Worm (Caenorhabditis elegans): Measurements from ENCODE around the gene Y54E2A.10.

The Y54E2A.10 gene

DNA sequence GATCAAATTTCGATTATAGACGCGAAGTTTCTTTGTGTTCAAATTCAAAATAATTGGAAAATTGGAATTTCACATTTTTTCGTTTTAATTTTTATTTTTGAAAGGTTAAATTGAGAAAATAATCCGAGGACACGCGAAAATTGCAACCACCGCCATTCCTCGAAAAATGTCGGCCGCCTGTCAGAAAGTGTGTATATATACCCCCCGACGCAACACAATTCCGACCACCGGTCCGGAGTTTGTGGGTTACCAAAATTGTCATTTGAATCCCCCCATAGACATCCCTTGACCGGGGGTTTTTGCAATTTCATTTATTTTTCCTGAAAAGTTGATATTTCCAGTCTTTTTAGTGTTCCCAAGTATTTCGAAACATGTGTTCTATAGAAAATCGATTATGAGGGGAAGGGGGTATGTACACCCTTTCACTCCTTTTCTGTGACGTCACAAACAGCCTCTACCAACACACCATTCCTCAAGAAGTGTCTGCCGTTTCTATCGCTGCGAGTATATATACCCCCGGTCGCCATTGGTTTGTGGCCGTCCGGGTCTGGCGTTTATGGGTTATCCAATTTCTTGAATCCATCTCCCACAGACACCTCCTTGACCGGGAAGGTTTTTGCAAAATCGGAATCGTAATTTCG lies 13.5 kb downstream of the Y54E2A.10 start, which contains the start of gene W01D2.3 (continued):
- TF ChIP-seq irx-1 (tag; optimal IDR thresholded peaks at IDR 0.05) (peak; percentile 74), nhr-12 (tag; optimal IDR thresholded peaks at IDR 0.05) (no peak), lir-3 (tag; optimal IDR thresholded peaks at IDR 0.05; ENCODE audit: poor library complexity) (peak; percentile 32), hlh-4 (tag; optimal IDR thresholded peaks at IDR 0.05) (no peak), ceh-8 (GFP tag; optimal IDR thresholded peaks at IDR 0.05) (peak; percentile 64), ceh-90 (tag; optimal IDR thresholded peaks at IDR 0.05) (no peak), dpl-1 (GFP tag; optimal IDR thresholded peaks at IDR 0.05) (peak; percentile 42 to 56 (median 54)), unc-130 (tag; optimal IDR thresholded peaks at IDR 0.05) (no peak), ceh-82 (tag; optimal IDR thresholded peaks at IDR 0.05) (peak; percentile 50 to 66 (median 60)), lin-15B (tag; optimal IDR thresholded peaks at IDR 0.05) (peak; percentile 10), mef-2 (tag; optimal IDR thresholded peaks at IDR 0.05) (no peak), rnt-1 (tag; optimal IDR thresholded peaks at IDR 0.05) (peak; percentile 71), aly-2 (tag; optimal IDR thresholded peaks at IDR 0.05) (peak; percentile 81), snpc-4 (tag; optimal IDR thresholded peaks at IDR 0.05) (peak; percentile 99), nhr-77 (tag; optimal IDR thresholded peaks at IDR 0.05) (peak; percentile 55), dsc-1 (tag; optimal IDR thresholded peaks at IDR 0.05) (peak; percentile 86), egl-13 (tag; optimal IDR thresholded peaks at IDR 0.05) (peak; percentile 27), unc-86 (tag; optimal IDR thresholded peaks at IDR 0.05) (peak; percentile 70), lin-35 (GFP tag; optimal IDR thresholded peaks at IDR 0.05) (peak; percentile 46 to 54), nhr-237 (tag; optimal IDR thresholded peaks at IDR 0.05) (no peak), F16B12.6 (tag; optimal IDR thresholded peaks at IDR 0.05) (peak; percentile 28), ces-1 (GFP tag; optimal IDR thresholded peaks at IDR 0.05) (no peak), pqm-1 (tag; optimal IDR thresholded peaks at IDR 0.05) (no peak)

DNA sequence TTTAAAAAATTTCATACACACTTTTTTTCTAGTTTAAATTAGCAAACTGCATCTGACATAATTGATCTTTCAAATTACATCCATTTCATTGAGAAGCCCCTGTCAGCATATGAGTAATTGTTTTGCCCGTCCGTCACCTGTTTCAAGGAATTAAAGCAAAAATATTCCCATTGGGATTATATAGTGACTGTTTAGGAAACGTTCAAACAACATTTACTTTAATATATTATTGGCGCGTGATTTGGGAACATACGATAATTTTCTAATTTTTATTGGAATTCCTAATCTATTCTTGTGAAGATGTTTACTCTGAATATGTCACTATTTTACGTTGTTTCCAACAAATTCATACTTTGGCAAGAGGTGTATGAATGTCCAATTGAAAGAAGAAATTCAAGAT lies 14.8 kb downstream of the Y54E2A.10 start, which contains the start of gene srt-11:
Gene srt-11, plus strand, starts transcription at position 301 of the 400 bp plus-strand sequence.
- TF ChIP-seq unc-62 (GFP tag; optimal IDR thresholded peaks at IDR 0.05) (no peak), hlh-4 (tag; optimal IDR thresholded peaks at IDR 0.05) (no peak), ceh-63 (GFP tag; optimal IDR thresholded peaks at IDR 0.05) (no peak), sox-4 (tag; optimal IDR thresholded peaks at IDR 0.05) (no peak), lin-13 (GFP tag; optimal IDR thresholded peaks at IDR 0.05) (no peak), efl-1 (optimal IDR thresholded peaks at IDR 0.05) (no peak), efl-1 (GFP tag; optimal IDR thresholded peaks at IDR 0.05 in 1 of 2) (peak in 1 of 2 experiments; percentile 51), ceh-8 (GFP tag; optimal IDR thresholded peaks at IDR 0.05) (peak; percentile 3)

DNA sequence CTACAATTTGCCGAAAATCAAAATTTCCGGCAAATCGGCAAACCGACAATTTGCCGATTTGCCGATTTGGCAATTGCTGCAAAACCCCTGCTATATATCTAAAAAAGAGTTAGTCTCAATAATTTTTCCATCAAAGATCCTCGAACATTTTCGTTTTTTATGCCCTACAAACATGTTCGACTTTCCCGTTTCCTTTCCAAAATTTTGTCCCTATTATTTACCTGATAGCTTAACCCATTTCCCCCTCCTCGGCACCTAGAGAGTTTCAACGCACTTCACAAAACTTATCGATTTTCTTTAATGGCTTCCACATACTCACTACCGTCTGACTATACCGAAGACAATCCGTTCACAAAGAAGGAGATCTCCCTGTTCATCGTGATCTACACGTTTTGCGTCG lies 17.8 kb downstream of the Y54E2A.10 start, which contains the start of gene W01D2.6:
Gene W01D2.6, plus strand, starts transcription at position 301 of the 400 bp plus-strand sequence.
- no peak for TF ChIP-seq alr-1 (tag; optimal IDR thresholded peaks at IDR 0.05; ENCODE audit: borderline replicate concordance)
- no peak for TF ChIP-seq lin-14 (GFP tag; optimal IDR thresholded peaks at IDR 0.05)
- no peak for TF ChIP-seq C34B4.2 (tag; optimal IDR thresholded peaks at IDR 0.05)
- TF ChIP-seq dsc-1 (tag; optimal IDR thresholded peaks at IDR 0.05): no peak
- TF ChIP-seq hlh-17 (GFP tag; optimal IDR thresholded peaks at IDR 0.05; ENCODE audit: borderline replicate concordance): no peak
- no peak for TF ChIP-seq aly-2 (tag; optimal IDR thresholded peaks at IDR 0.05)
- TF ChIP-seq nhr-11 (tag; optimal IDR thresholded peaks at IDR 0.05): no peak
- no peak for TF ChIP-seq xbp-1 (tag; optimal IDR thresholded peaks at IDR 0.05)
- TF ChIP-seq elt-2 (tag; optimal IDR thresholded peaks at IDR 0.05): no peak
- no peak for TF ChIP-seq skn-1 (tag; optimal IDR thresholded peaks at IDR 0.05)
- no peak for TF ChIP-seq ets-5 (GFP tag; IDR thresholded peaks at IDR 0.05)
- TF ChIP-seq sup-37 (GFP tag; optimal IDR thresholded peaks at IDR 0.05): no peak
